Fruit fly (Drosophila melanogaster) whole organism, embryonic: ENCODE results near the gene Muc68E.
A peak's percentile ranks its signal among the peaks of the same experiment; 100 is the strongest.

Experiments used
- Ada2b ChIP-seq: fragments of 200-800 bp; sonication (Bioruptor generic); IDR thresholded peaks from 2 replicates; pipeline ENCODE4 v1.3.6; 2022; ENCODE audit warnings: missing biosample characterization, missing genetic modification characterization
- CG11247 ChIP-seq: fragments of 200-800 bp; sonication (Bioruptor generic); IDR thresholded peaks from 2 replicates; pipeline ENCODE4 v1.3.6; 2022; ENCODE audit warnings: missing biosample characterization, missing genetic modification characterization
- CG11398 ChIP-seq: fragments of 200-800 bp; sonication (Bioruptor generic); optimal IDR thresholded peaks from 2 replicates; lab custom pipeline; 2016; ENCODE audit warnings: missing biosample characterization, missing genetic modification characterization
- CG12299 ChIP-seq: fragments of 200-800 bp; sonication (Bioruptor generic); optimal IDR thresholded peaks from 2 replicates; lab custom pipeline; 2018; ENCODE audit warnings: missing biosample characterization, mild to moderate bottlenecking, missing genetic modification characterization
- CG13894 ChIP-seq: fragments of 200-800 bp; sonication (Bioruptor generic); optimal IDR thresholded peaks from 3 replicates; lab custom pipeline; 2018; ENCODE audit warnings: missing biosample characterization, mild to moderate bottlenecking, missing genetic modification characterization, moderate library complexity
- CG14050 ChIP-seq: fragments of 200-800 bp; sonication (Bioruptor generic); IDR thresholded peaks from 3 replicates; pipeline ENCODE4 v1.3.6; 2022; ENCODE audit warnings: missing biosample characterization, missing genetic modification characterization
- CG14710 ChIP-seq: fragments of 200-800 bp; sonication (Bioruptor generic); optimal IDR thresholded peaks from 3 replicates; lab custom pipeline; 2019; ENCODE audit warnings: missing biosample characterization, mild to moderate bottlenecking, missing genetic modification characterization, moderate library complexity
- CG14965 ChIP-seq: fragments of 200-800 bp; sonication (Bioruptor generic); optimal IDR thresholded peaks from 2 replicates; lab custom pipeline; 2016; ENCODE audit warnings: missing biosample characterization, missing genetic modification characterization, borderline replicate concordance
- CG1603 ChIP-seq: fragments of 200-800 bp; sonication (Bioruptor generic); optimal IDR thresholded peaks from 2 replicates; lab custom pipeline; 2019; ENCODE audit warnings: missing biosample characterization, mild to moderate bottlenecking, missing genetic modification characterization, moderate library complexity
- CG17328 ChIP-seq: fragments of 200-800 bp; sonication (Bioruptor generic); IDR thresholded peaks from 2 replicates; pipeline ENCODE4 v1.3.6; 2022; ENCODE audit warnings: missing biosample characterization, missing genetic modification characterization
- CG18262 ChIP-seq: fragments of 200-800 bp; optimal IDR thresholded peaks from 3 replicates; lab custom pipeline; 2019; ENCODE audit warnings: missing biosample characterization, mild to moderate bottlenecking, missing genetic modification characterization, moderate library complexity
- CG18764 ChIP-seq: fragments of 200-800 bp; sonication (Bioruptor generic); optimal IDR thresholded peaks from 3 replicates; lab custom pipeline; 2016; ENCODE audit warnings: missing biosample characterization, missing genetic modification characterization
- CG2712 ChIP-seq: fragments of 200-800 bp; optimal IDR thresholded peaks from 3 replicates; lab custom pipeline; 2019; ENCODE audit warnings: missing biosample characterization, mild to moderate bottlenecking, missing genetic modification characterization, moderate library complexity
- CG30431 ChIP-seq: fragments of 200-800 bp; sonication (Bioruptor generic); optimal IDR thresholded peaks from 2 replicates; lab custom pipeline; 2017; ENCODE audit warnings: missing biosample characterization, missing genetic modification characterization
- CG31224 ChIP-seq: fragments of 200-800 bp; sonication (Bioruptor generic); IDR thresholded peaks from 2 replicates; pipeline ENCODE4 v1.3.6; 2022; ENCODE audit warnings: missing biosample characterization, missing genetic modification characterization
- CG34422 ChIP-seq: fragments of 200-800 bp; sonication (Bioruptor generic); IDR thresholded peaks from 3 replicates; pipeline ENCODE4 v1.3.6; 2022; ENCODE audit warnings: missing biosample characterization, missing genetic modification characterization
- CG4360 ChIP-seq: fragments of 200-800 bp; sonication (Bioruptor generic); IDR thresholded peaks from 2 replicates; pipeline ENCODE4 v1.3.6; 2022; ENCODE audit warnings: missing biosample characterization, missing genetic modification characterization
- CG4424 ChIP-seq: fragments of 200-800 bp; sonication (Bioruptor generic); optimal IDR thresholded peaks from 3 replicates; lab custom pipeline; 2016; ENCODE audit warnings: missing biosample characterization, missing genetic modification characterization
- CG4730 ChIP-seq: fragments of 200-800 bp; sonication (Bioruptor generic); IDR thresholded peaks from 2 replicates; pipeline ENCODE4 v1.3.6; 2022; ENCODE audit warnings: missing biosample characterization, missing genetic modification characterization
- CG6175 ChIP-seq: fragments of 200-800 bp; sonication (Bioruptor generic); IDR thresholded peaks from 3 replicates; pipeline ENCODE4 v1.3.6; 2022; ENCODE audit warnings: missing biosample characterization, missing genetic modification characterization
- CG7357 ChIP-seq: fragments of 200-800 bp; sonication (Bioruptor generic); IDR thresholded peaks from 3 replicates; pipeline ENCODE4 v1.3.6; 2022; ENCODE audit warnings: missing biosample characterization, missing genetic modification characterization
- CG8290 ChIP-seq, 3 experiments: fragments of 200-800 bp; sonication (Bioruptor generic); optimal IDR thresholded peaks; 2 replicates each; lab custom pipeline; 2016 to 2019; ENCODE audit warnings: missing biosample characterization in 3 of 3, missing genetic modification characterization in 3 of 3, mild to moderate bottlenecking in 2 of 3, moderate library complexity in 1 of 3
- CG9437 ChIP-seq: fragments of 200-800 bp; sonication (Bioruptor generic); optimal IDR thresholded peaks from 2 replicates; lab custom pipeline; 2018; ENCODE audit warnings: missing biosample characterization, mild to moderate bottlenecking, missing genetic modification characterization
- D ChIP-seq, 2 experiments: fragments of 200-800 bp in 1 of 2; fragments of >200 bp in 1 of 2; sonication (Bioruptor generic) in 1 of 2; optimal IDR thresholded peaks; 2 replicates in 1 of 2; 3 replicates in 1 of 2; lab custom pipeline; 2017; ENCODE audit warnings: mild to moderate bottlenecking in 1 of 2, missing biosample characterization in 1 of 2, missing genetic modification characterization in 1 of 2, missing genetic modification reagents in 1 of 2
- D19A ChIP-seq: fragments of 200-800 bp; optimal IDR thresholded peaks from 3 replicates; lab custom pipeline; 2019; ENCODE audit warnings: missing biosample characterization, mild to moderate bottlenecking, missing genetic modification characterization, moderate library complexity
- Drgx ChIP-seq: fragments of 200-800 bp; sonication (Bioruptor generic); IDR thresholded peaks from 2 replicates; pipeline ENCODE4 v1.3.6; 2022; ENCODE audit warnings: missing biosample characterization, missing genetic modification characterization
- ERR ChIP-seq: fragments of 200-800 bp; sonication (Bioruptor generic); optimal IDR thresholded peaks from 2 replicates; lab custom pipeline; 2016; ENCODE audit warnings: missing biosample characterization, missing genetic modification characterization
- Ets97D ChIP-seq: fragments of 200-800 bp; sonication (Bioruptor generic); optimal IDR thresholded peaks from 3 replicates; lab custom pipeline; 2016; ENCODE audit warnings: missing biosample characterization, missing genetic modification characterization
- Fer2 ChIP-seq: fragments of 200-800 bp; sonication (Bioruptor generic); optimal IDR thresholded peaks from 2 replicates; lab custom pipeline; 2018; ENCODE audit warnings: missing biosample characterization, mild to moderate bottlenecking, missing genetic modification characterization, moderate library complexity
- Hey ChIP-seq: fragments of 200-800 bp; sonication (Bioruptor generic); optimal IDR thresholded peaks from 3 replicates; lab custom pipeline; 2018; ENCODE audit warnings: missing biosample characterization, mild to moderate bottlenecking, missing genetic modification characterization
- HmgD ChIP-seq: fragments of 200-800 bp; sonication (Bioruptor generic); optimal IDR thresholded peaks from 3 replicates; lab custom pipeline; 2016; ENCODE audit warnings: missing biosample characterization, missing genetic modification characterization
- NC2α ChIP-seq: fragments of 200-800 bp; sonication (Bioruptor generic); optimal IDR thresholded peaks from 2 replicates; lab custom pipeline; 2016; ENCODE audit warnings: missing biosample characterization, missing genetic modification characterization
- Oaz ChIP-seq: fragments of 200-800 bp; sonication (Bioruptor generic); IDR thresholded peaks from 2 replicates; pipeline ENCODE4 v1.3.6; 2022; ENCODE audit warnings: missing biosample characterization, missing genetic modification characterization
- Ravus ChIP-seq: fragments of 200-800 bp; sonication (Bioruptor generic); IDR thresholded peaks from 2 replicates; pipeline ENCODE4 v1.3.6; 2022; ENCODE audit warnings: missing biosample characterization, missing genetic modification characterization
- Sry-β ChIP-seq: fragments of 200-800 bp; sonication (Bioruptor generic); optimal IDR thresholded peaks from 2 replicates; lab custom pipeline; 2018; ENCODE audit warnings: missing biosample characterization, mild to moderate bottlenecking, missing genetic modification characterization, moderate library complexity
- aop ChIP-seq: fragments of 200-800 bp; sonication (Bioruptor generic); IDR thresholded peaks from 2 replicates; pipeline ENCODE4 v1.3.6; 2022; ENCODE audit warnings: missing biosample characterization, missing genetic modification characterization
- disco-r ChIP-seq: fragments of 200-800 bp; sonication (Bioruptor generic); optimal IDR thresholded peaks from 2 replicates; lab custom pipeline; 2016; ENCODE audit warnings: missing biosample characterization, missing genetic modification characterization
- emc ChIP-seq: fragments of 200-800 bp; sonication (Bioruptor generic); optimal IDR thresholded peaks from 2 replicates; lab custom pipeline; 2016; ENCODE audit warnings: missing biosample characterization, missing genetic modification characterization
- fd102C ChIP-seq: fragments of 200-800 bp; sonication (Bioruptor generic); optimal IDR thresholded peaks from 2 replicates; lab custom pipeline; 2018; ENCODE audit warnings: missing biosample characterization, mild to moderate bottlenecking, missing genetic modification characterization, moderate library complexity
- gt ChIP-seq: fragments of 200-800 bp; sonication (Bioruptor generic); IDR thresholded peaks from 2 replicates; pipeline ENCODE4 v1.3.6; 2022; ENCODE audit warnings: missing biosample characterization, missing genetic modification characterization
- hth ChIP-seq: fragments of >200 bp; optimal IDR thresholded peaks from 2 replicates; lab custom pipeline; 2017; ENCODE audit warnings: inconsistent platforms
- luna ChIP-seq: fragments of 200-800 bp; sonication (Bioruptor generic); optimal IDR thresholded peaks from 2 replicates; lab custom pipeline; 2016; ENCODE audit warnings: missing biosample characterization, missing genetic modification characterization
- mld ChIP-seq: fragments of 200-800 bp; sonication (Bioruptor generic); IDR thresholded peaks from 3 replicates; pipeline ENCODE4 v1.3.6; 2022; ENCODE audit warnings: missing biosample characterization, missing genetic modification characterization; ENCODE audit not compliant: partially characterized antibody
- odd ChIP-seq: fragments of 200-800 bp; sonication (Bioruptor generic); optimal IDR thresholded peaks from 2 replicates; lab custom pipeline; 2017; ENCODE audit warnings: missing biosample characterization, mild to moderate bottlenecking, missing genetic modification characterization
- schlank ChIP-seq: fragments of 200-800 bp; sonication (Bioruptor generic); optimal IDR thresholded peaks from 2 replicates; lab custom pipeline; 2018; ENCODE audit warnings: missing biosample characterization, mild to moderate bottlenecking, missing genetic modification characterization
- sr ChIP-seq: fragments of 200-800 bp; sonication (Bioruptor generic); IDR thresholded peaks from 3 replicates; pipeline ENCODE4 v1.3.6; 2022; ENCODE audit warnings: missing biosample characterization, missing genetic modification characterization
- vfl ChIP-seq: fragments of 200-800 bp; sonication (Bioruptor generic); optimal IDR thresholded peaks from 2 replicates; lab custom pipeline; 2016; ENCODE audit warnings: missing biosample characterization, missing genetic modification characterization
- zen ChIP-seq: fragments of 200-800 bp; sonication (Bioruptor generic); optimal IDR thresholded peaks from 3 replicates; lab custom pipeline; 2018; ENCODE audit warnings: missing biosample characterization, mild to moderate bottlenecking, missing genetic modification characterization, moderate library complexity

Muc68E gene

dm6 chr3L:12002321-12003248 lies 29.8 kb upstream of the Muc68E start, which contains the start of the genes Pop2 and CG6928 (continued):
- no peak for TF ChIP-seq Oaz
- TF ChIP-seq CG18262 (tag; lab: Kevin White, UChicago) = peak; percentile 45
- peak; percentile 16; the same call in 1 of the 3 replicates for TF ChIP-seq mld
- peak; percentile 51; the same call in 2 of the 3 replicates for TF ChIP-seq CG34422 (GFP tag; lab: Robert Waterston, UW)
- TF ChIP-seq CG1603 = peak; percentile 35
- peak; percentile 71 for TF ChIP-seq zen (tag; lab: Kevin White, UChicago)
- TF ChIP-seq Ravus = peak; percentile 48
- peak; percentile 52 for TF ChIP-seq CG30431 (GFP tag; lab: Kevin White, UChicago)
- TF ChIP-seq CG14965 (GFP tag; lab: Kevin White, UChicago) = no peak
- no peak for TF ChIP-seq CG4360 (GFP tag; lab: Robert Waterston, UW)
- peak; percentile 72 for TF ChIP-seq disco-r (GFP tag; lab: Kevin White, UChicago)
- TF ChIP-seq sr (GFP tag; lab: Robert Waterston, UW) = no peak
- TF ChIP-seq CG8290 (GFP tag; optimal IDR thresholded peaks at IDR 0.05; lab: Kevin White, UChicago) = peak; percentile 74
- TF ChIP-seq CG8290 (tag; optimal IDR thresholded peaks at IDR 0.05; lab: Kevin White, UChicago) = no peak
- TF ChIP-seq CG7357 (GFP tag; lab: Robert Waterston, UW) = no peak
- no peak for TF ChIP-seq schlank (tag; lab: Kevin White, UChicago)
- TF ChIP-seq CG11398 (GFP tag; lab: Kevin White, UChicago) = peak; percentile 72
- no peak for TF ChIP-seq CG6175 (GFP tag; lab: Robert Waterston, UW)
- TF ChIP-seq D19A (tag; lab: Kevin White, UChicago) = no peak
- TF ChIP-seq HmgD = peak; percentile 70
- TF ChIP-seq CG9437 = peak; percentile 57
- peak; percentile 66; the same call in 2 of the 3 replicates for TF ChIP-seq CG14050
- TF ChIP-seq Sry-β (GFP tag; lab: Kevin White, UChicago) = peak; percentile 25
- TF ChIP-seq D (optimal IDR thresholded peaks at IDR 0.05; lab: Kevin White, UChicago) = no peak
- TF ChIP-seq D (GFP tag; optimal IDR thresholded peaks at IDR 0.05; lab: Kevin White, UChicago) = no peak
- peak; percentile 55 for TF ChIP-seq Fer2 (tag; lab: Kevin White, UChicago)
- no peak for TF ChIP-seq Hey (tag; lab: Kevin White, UChicago)
- peak; percentile 59 for TF ChIP-seq ERR (GFP tag; lab: Kevin White, UChicago)
- TF ChIP-seq CG12299 = no peak
- TF ChIP-seq fd102C (GFP tag; lab: Kevin White, UChicago) = no peak
- peak; percentile 72 for TF ChIP-seq emc (GFP tag; lab: Kevin White, UChicago)
- peak; percentile 65; the same call in 1 of the 2 replicates for TF ChIP-seq CG11247 (GFP tag; lab: Robert Waterston, UW)
- TF ChIP-seq CG31224 (GFP tag; lab: Robert Waterston, UW) = peak; percentile 46; the same call in 1 of the 2 replicates
- peak; percentile 69 for TF ChIP-seq CG17328 (GFP tag; lab: Robert Waterston, UW)
- TF ChIP-seq Drgx (GFP tag; lab: Robert Waterston, UW) = no peak
- TF ChIP-seq CG18764 = peak; percentile 65
- peak; percentile 92 for TF ChIP-seq Ets97D (GFP tag; lab: Kevin White, UChicago)
- TF ChIP-seq luna (GFP tag; lab: Kevin White, UChicago) = peak; percentile 59
- peak; percentile 89 for TF ChIP-seq CG14710 (tag; lab: Kevin White, UChicago)
- peak; percentile 25 for TF ChIP-seq NC2α (GFP tag; lab: Kevin White, UChicago)
- peak; percentile 49; the same call in 1 of the 2 replicates for TF ChIP-seq CG4730 (GFP tag; lab: Robert Waterston, UW)
- TF ChIP-seq vfl (GFP tag; lab: Kevin White, UChicago) = peak; percentile 74
- no peak for TF ChIP-seq gt (GFP tag; lab: Robert Waterston, UW)
- TF ChIP-seq odd (GFP tag; lab: Kevin White, UChicago) = peak; percentile 28
- TF ChIP-seq Ada2b (GFP tag; lab: Robert Waterston, UW) = no peak
- TF ChIP-seq CG13894 = no peak
- TF ChIP-seq CG4424 = peak; percentile 65
- TF ChIP-seq hth (lab: Kevin White, UChicago) = no peak
- TF ChIP-seq CG2712 = peak; percentile 77
- no peak for TF ChIP-seq aop (GFP tag; lab: Robert Waterston, UW)
